Worm (Caenorhabditis elegans): Measurements from ENCODE around the gene C01G12.5.

DNA sequence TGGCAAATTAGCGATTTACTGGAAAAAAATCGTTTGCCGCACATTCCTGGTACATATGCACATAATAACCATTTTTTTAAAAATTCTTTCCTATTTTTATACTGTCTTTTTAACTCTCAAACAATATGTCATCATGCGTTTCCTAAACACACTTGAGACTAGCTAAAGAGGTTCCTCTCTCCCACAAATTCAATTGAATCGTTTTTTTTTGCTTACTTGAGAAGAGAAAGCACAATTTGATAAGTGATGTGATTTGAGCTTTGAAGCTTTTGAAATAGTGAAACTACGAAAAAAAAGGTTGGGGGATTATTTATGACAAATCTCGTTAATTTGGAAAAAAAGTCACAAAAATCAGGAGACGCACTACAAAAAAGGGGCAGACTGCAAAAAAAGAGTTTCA lies 32.3 kb downstream of the C01G12.5 start:
- no peak for TF ChIP-seq zim-3 (tag; optimal IDR thresholded peaks at IDR 0.05)
- no peak for TF ChIP-seq unc-62 (GFP tag; optimal IDR thresholded peaks at IDR 0.05)
- TF ChIP-seq snpc-4 (GFP tag; optimal IDR thresholded peaks at IDR 0.05): no peak
- no peak for TF ChIP-seq snpc-4 (tag; optimal IDR thresholded peaks at IDR 0.05)
- no peak for TF ChIP-seq unc-130 (GFP tag; optimal IDR thresholded peaks at IDR 0.05)
- no peak for TF ChIP-seq him-1 (tag; optimal IDR thresholded peaks at IDR 0.05)
- no peak for TF ChIP-seq madf-8 (GFP tag; conservative IDR thresholded peaks at IDR 0.05)
- no peak for TF ChIP-seq dox-1 (GFP tag; IDR thresholded peaks at IDR 0.05)
- TF ChIP-seq sea-2 (GFP tag; IDR thresholded peaks at IDR 0.05): no peak
- TF ChIP-seq ztf-25 (GFP tag; IDR thresholded peaks at IDR 0.05): no peak
- TF ChIP-seq D2030.7 (GFP tag; IDR thresholded peaks at IDR 0.05): no peak
- TF ChIP-seq xnd-1 (tag; optimal IDR thresholded peaks at IDR 0.05): no peak

Measured in whole organism, young adult.